Worm (Caenorhabditis elegans) whole organism, late embryonic: ENCODE data around the gene hap-1.

ENCODE experiments used
- ama-1 ChIP-seq: fragments of 150-350 bp; optimal IDR thresholded peaks from 2 replicates; lab custom pipeline; 2014
- ceh-48 ChIP-seq: sonication (generic microtip); optimal IDR thresholded peaks from 2 replicates; lab custom pipeline; 2016; ENCODE audit warnings: missing genetic modification characterization, inconsistent platforms, missing compliant biosample characterization
- che-1 ChIP-seq: sonication (generic microtip); optimal IDR thresholded peaks from 2 replicates; lab custom pipeline; 2016; ENCODE audit warnings: mild to moderate bottlenecking, missing genetic modification characterization, missing compliant biosample characterization
- fkh-10 ChIP-seq: fragments of 150-350 bp; optimal IDR thresholded peaks from 2 replicates; lab custom pipeline; 2014; ENCODE audit warnings: missing biosample characterization, missing genetic modification reagents, missing genetic modification characterization
- nfya-1 ChIP-seq: sonication (generic microtip); optimal IDR thresholded peaks from 2 replicates; lab custom pipeline; 2017; ENCODE audit warnings: missing genetic modification characterization, mild to moderate bottlenecking, missing compliant biosample characterization, antibody characterized with exemption, moderate library complexity
- nhr-11 ChIP-seq: fragments of 150-350 bp; optimal IDR thresholded peaks from 2 replicates; lab custom pipeline; 2014; ENCODE audit warnings: missing biosample characterization, missing genetic modification characterization
- pha-4 ChIP-seq: fragments of 150-350 bp; optimal IDR thresholded peaks from 2 replicates; lab custom pipeline; 2018; ENCODE audit warnings: missing biosample characterization, missing genetic modification reagents, missing genetic modification characterization
- pqm-1 ChIP-seq: sonication (generic microtip); optimal IDR thresholded peaks from 2 replicates; lab custom pipeline; 2016; ENCODE audit warnings: missing genetic modification characterization, missing compliant biosample characterization
- tbx-2 ChIP-seq: sonication (generic microtip); optimal IDR thresholded peaks from 2 replicates; lab custom pipeline; 2016; ENCODE audit warnings: missing genetic modification characterization, missing compliant biosample characterization
- ttx-3 ChIP-seq: sonication (generic microtip); optimal IDR thresholded peaks from 2 replicates; lab custom pipeline; 2016; ENCODE audit warnings: missing genetic modification reagents, missing genetic modification characterization, missing compliant biosample characterization

- TF ChIP-seq tbx-2 (tag; lab: Kevin White, UChicago), result no peak
- no peak for TF ChIP-seq fkh-10
- no peak for TF ChIP-seq nhr-11 (tag; lab: Kevin White, UChicago)
- no peak for TF ChIP-seq pha-4 (tag; lab: Kevin White, UChicago)
- no peak for TF ChIP-seq ama-1
- no peak for TF ChIP-seq pqm-1 (tag; lab: Kevin White, UChicago)
- TF ChIP-seq ttx-3 (tag; lab: Kevin White, UChicago), result no peak
- TF ChIP-seq ceh-48, result no peak
- TF ChIP-seq nfya-1 (tag; lab: Kevin White, UChicago), result no peak
- no peak for TF ChIP-seq che-1 (tag; lab: Kevin White, UChicago)
These were observed 34.9 kb upstream of the hap-1 start for ce11 chrIII:5228839-5229238.
